Worm (Caenorhabditis elegans): Measurements from ENCODE around the gene D2096.10.

D2096.10 gene

DNA sequence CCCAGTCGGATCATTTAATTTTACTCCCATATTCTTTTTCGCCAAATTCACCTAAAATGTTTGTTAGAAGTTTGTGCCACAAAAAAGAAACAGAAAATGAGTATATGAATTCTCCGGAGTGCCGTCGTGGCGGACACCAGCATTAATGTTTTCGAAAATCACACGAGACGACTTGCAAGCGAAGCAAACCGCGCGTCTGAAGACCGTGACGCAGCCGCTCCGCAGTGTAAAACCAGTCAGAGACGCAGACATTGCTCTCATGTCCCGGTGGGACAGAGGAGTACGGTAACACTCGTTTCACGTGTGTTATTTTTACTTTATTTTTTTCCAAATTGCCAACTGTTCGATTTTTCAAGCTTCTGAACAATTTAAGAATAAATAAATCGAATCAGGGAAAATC, 43.7 kb upstream of the D2096.10 start, which contains the start of the genes T26A8.4 and pdtf-1 (continued):
- TF ChIP-seq pqm-1 (tag; optimal IDR thresholded peaks at IDR 0.05) (peak; percentile 20), ceh-82 (tag; optimal IDR thresholded peaks at IDR 0.05) (no peak), jun-1 (tag; optimal IDR thresholded peaks at IDR 0.05) (peak; percentile 68), zag-1 (tag; optimal IDR thresholded peaks at IDR 0.05) (no peak), ztf-7 (tag; optimal IDR thresholded peaks at IDR 0.05) (peak; percentile 68), lim-7 (GFP tag; IDR thresholded peaks at IDR 0.05) (no peak), lin-1 (GFP tag; IDR thresholded peaks at IDR 0.05) (peak; percentile 58; the same call in 1 of the 2 replicates), ZK546.5 (tag; optimal IDR thresholded peaks at IDR 0.05) (peak; percentile 6 to 70)

DNA sequence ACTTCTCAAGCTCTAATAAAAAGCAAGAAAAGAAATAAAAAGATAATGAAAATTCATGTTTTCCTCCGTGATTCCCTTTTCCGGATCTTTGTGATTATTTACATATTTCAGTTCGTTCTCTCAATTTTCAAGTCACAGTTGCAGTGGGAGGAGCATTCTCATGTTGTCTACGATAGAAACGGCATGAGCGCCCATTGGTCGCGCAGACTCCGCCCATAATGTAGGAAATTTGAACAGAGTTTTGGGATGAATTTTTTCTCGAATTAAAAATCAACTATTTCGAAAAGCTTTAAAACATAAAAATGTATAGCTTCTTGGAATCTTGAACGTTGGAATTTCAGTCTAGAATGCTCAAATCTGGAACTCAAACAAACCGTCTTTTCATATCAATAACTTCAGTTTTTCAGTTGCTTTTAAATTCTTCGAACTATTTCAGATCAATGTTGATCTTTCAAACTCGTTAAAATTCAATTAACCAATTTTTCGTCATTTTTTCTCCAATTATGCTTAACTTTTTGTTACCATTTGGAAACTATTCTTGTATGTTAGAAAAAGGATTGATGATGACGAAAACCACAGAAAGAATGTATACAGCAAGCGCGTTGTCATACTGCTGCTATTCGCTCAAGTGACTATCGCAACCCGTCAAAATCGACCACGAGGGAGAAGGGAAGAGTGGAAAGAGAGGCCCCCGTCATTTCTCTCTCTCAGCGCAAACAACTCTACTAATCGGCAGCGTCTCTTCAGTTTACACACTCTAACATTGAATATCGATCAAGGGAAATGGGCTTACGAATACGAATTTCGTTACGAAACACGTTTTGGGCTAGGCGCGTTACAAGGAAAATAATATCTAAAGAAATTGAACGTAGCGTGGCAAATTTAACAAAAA, 42.8 kb upstream of the D2096.10 start:
- peak; percentile 98 for TF ChIP-seq aha-1 (tag)
- no peak for TF ChIP-seq aly-2 (tag; optimal IDR thresholded peaks at IDR 0.05)
- TF ChIP-seq unc-62 (GFP tag; optimal IDR thresholded peaks at IDR 0.05 in 1 of 2), result peak in 1 of 2 experiments; percentile 93
- TF ChIP-seq unc-62 (tag; optimal IDR thresholded peaks at IDR 0.05), result peak; percentile 15
- peak; percentile 42 for TF ChIP-seq spr-3 (GFP tag; optimal IDR thresholded peaks at IDR 0.05)
- TF ChIP-seq saeg-2 (GFP tag; IDR thresholded peaks at IDR 0.05), result peak; percentile 78; the same call in 1 of the 2 replicates
- no peak for TF ChIP-seq unc-130 (GFP tag; optimal IDR thresholded peaks at IDR 0.05)
- peak in 1 of 2 experiments; percentile 53 for TF ChIP-seq daf-16 (GFP tag; optimal IDR thresholded peaks at IDR 0.05)
- peak; percentile 73 for TF ChIP-seq daf-16 (tag; optimal IDR thresholded peaks at IDR 0.05)
- TF ChIP-seq F44E2.7 (GFP tag; IDR thresholded peaks at IDR 0.05), result no peak
- no peak for TF ChIP-seq nhr-48 (tag; optimal IDR thresholded peaks at IDR 0.05)
- TF ChIP-seq T20F7.1 (GFP tag; optimal IDR thresholded peaks at IDR 0.05), result peak; percentile 45
- TF ChIP-seq lin-1 (GFP tag; IDR thresholded peaks at IDR 0.05), result peak; percentile 70
- TF ChIP-seq lir-3 (tag; optimal IDR thresholded peaks at IDR 0.05), result no peak
- no peak for TF ChIP-seq attf-4 (tag; optimal IDR thresholded peaks at IDR 0.05)
- TF ChIP-seq egl-27 (tag; optimal IDR thresholded peaks at IDR 0.05), result no peak
- TF ChIP-seq jun-1 (tag; optimal IDR thresholded peaks at IDR 0.05), result no peak
- TF ChIP-seq dmd-6 (GFP tag; IDR thresholded peaks at IDR 0.05), result peak; percentile 68
- peak; percentile 49 for TF ChIP-seq spr-1 (tag; optimal IDR thresholded peaks at IDR 0.05)
- TF ChIP-seq ceh-44 (GFP tag; IDR thresholded peaks at IDR 0.05), result no peak
- no peak for TF ChIP-seq pqm-1 (tag; optimal IDR thresholded peaks at IDR 0.05)
- TF ChIP-seq nhr-10 (tag; optimal IDR thresholded peaks at IDR 0.05), result no peak
- peak; percentile 20 for TF ChIP-seq sdz-12 (GFP tag; optimal IDR thresholded peaks at IDR 0.05)
- 0 out of 2 replicates have a peak, but pooled peaks have one; percentile 11 for TF ChIP-seq nhr-41 (GFP tag; IDR thresholded peaks at IDR 0.05)
- peak; percentile 33 for TF ChIP-seq ceh-62 (tag; optimal IDR thresholded peaks at IDR 0.05)
- TF ChIP-seq nhr-11 (tag; optimal IDR thresholded peaks at IDR 0.05), result peak; percentile 51
- TF ChIP-seq Y5F2A.4 (GFP tag; optimal IDR thresholded peaks at IDR 0.05), result no peak
- peak; percentile 95 for TF ChIP-seq Y105C5A.15 (GFP tag; IDR thresholded peaks at IDR 0.05)
- TF ChIP-seq duxl-1 (tag; optimal IDR thresholded peaks at IDR 0.05; ENCODE audit: poor library complexity), result peak; percentile 49
- no peak for TF ChIP-seq fkh-10 (GFP tag; optimal IDR thresholded peaks at IDR 0.05)
- peak; percentile 71; the same call in 1 of the 2 replicates for TF ChIP-seq D1046.2 (GFP tag; IDR thresholded peaks at IDR 0.05)
- 0 out of 2 replicates have a peak, but pooled peaks have one; percentile 15 for TF ChIP-seq zip-11 (GFP tag; IDR thresholded peaks at IDR 0.05)
- 0 out of 4 replicates have a peak, but pooled peaks of 1 of the 2 experiments have one; percentile 18 for TF ChIP-seq madf-5 (GFP tag; IDR thresholded peaks at IDR 0.05)
- peak; percentile 60 for TF ChIP-seq pha-4 (GFP tag; IDR thresholded peaks at IDR 0.05)
- peak; percentile 10 for TF ChIP-seq pha-4 (tag; optimal IDR thresholded peaks at IDR 0.05)
- TF ChIP-seq snpc-4 (tag; optimal IDR thresholded peaks at IDR 0.05), result peak; percentile 45
- no peak for TF ChIP-seq zip-2 (tag; optimal IDR thresholded peaks at IDR 0.05)
- TF ChIP-seq daf-19 (GFP tag; conservative IDR thresholded peaks at IDR 0.05), result no peak
- TF ChIP-seq fos-1 (tag; optimal IDR thresholded peaks at IDR 0.05), result no peak
- TF ChIP-seq tra-1 (GFP tag; IDR thresholded peaks at IDR 0.05), result peak; percentile 34; the same call in 1 of the 2 replicates
- peak; percentile 93 for TF ChIP-seq mxl-3 (GFP tag; optimal IDR thresholded peaks at IDR 0.05)
- TF ChIP-seq ces-1 (GFP tag; optimal IDR thresholded peaks at IDR 0.05), result no peak
- no peak for TF ChIP-seq nhr-76 (tag; optimal IDR thresholded peaks at IDR 0.05)
- TF ChIP-seq dpl-1 (GFP tag; optimal IDR thresholded peaks at IDR 0.05), result peak; percentile 32

Measured in whole organism, L4 larva.